Worm (Caenorhabditis elegans) whole organism, young adult: Measurements from ENCODE around the gene hel-1.
A peak's percentile ranks its signal among the peaks of the same experiment; 100 is the strongest.

Experiments
- B0019.2 ChIP-seq: fragments of 200-800 bp; sonication (Bioruptor generic); conservative IDR thresholded peaks from 2 replicates; pipeline ENCODE4 v1.3.6; 2022; ENCODE audit warnings: missing genetic modification reagents, missing genetic modification characterization, missing compliant biosample characterization
- B0336.3 ChIP-seq: fragments of 200-800 bp; sonication (Bioruptor generic); IDR thresholded peaks from 2 replicates; pipeline ENCODE4 v1.3.6; 2022; ENCODE audit warnings: missing genetic modification characterization, missing compliant biosample characterization
- C06A6.2 ChIP-seq: fragments of 200-800 bp; sonication (Bioruptor generic); conservative IDR thresholded peaks from 2 replicates; pipeline ENCODE4 v1.3.6; 2022; ENCODE audit warnings: missing genetic modification characterization, missing compliant biosample characterization
- D2030.7 ChIP-seq: fragments of 200-800 bp; sonication (Bioruptor generic); IDR thresholded peaks from 2 replicates; pipeline ENCODE4 v1.3.6; 2022; ENCODE audit warnings: missing genetic modification reagents, missing genetic modification characterization, missing compliant biosample characterization
- F22D6.2 ChIP-seq: sonication (generic microtip); optimal IDR thresholded peaks from 2 replicates; lab custom pipeline; 2016; ENCODE audit warnings: mild to moderate bottlenecking, missing genetic modification characterization, missing compliant biosample characterization
- F23B12.7 ChIP-seq: sonication (generic microtip); optimal IDR thresholded peaks from 2 replicates; lab custom pipeline; 2017; ENCODE audit warnings: missing genetic modification characterization, mild to moderate bottlenecking, missing compliant biosample characterization, antibody characterized with exemption, moderate library complexity; ENCODE audit not compliant: insufficient read depth
- F52B5.7 ChIP-seq: sonication (generic microtip); optimal IDR thresholded peaks from 2 replicates; lab custom pipeline; 2016; ENCODE audit warnings: mild to moderate bottlenecking, missing genetic modification characterization, missing compliant biosample characterization
- F57A8.1 ChIP-seq: fragments of 200-800 bp; sonication (Bioruptor generic); optimal IDR thresholded peaks from 2 replicates; lab custom pipeline; 2018; ENCODE audit warnings: mild to moderate bottlenecking, missing genetic modification characterization, moderate library complexity, missing compliant biosample characterization
- F57C9.4 ChIP-seq: sonication (generic microtip); optimal IDR thresholded peaks from 2 replicates; lab custom pipeline; 2017; ENCODE audit warnings: mild to moderate bottlenecking, missing genetic modification characterization, missing compliant biosample characterization
- Y79H2A.3 ChIP-seq: fragments of 200-800 bp; sonication (Bioruptor generic); conservative IDR thresholded peaks from 2 replicates; pipeline ENCODE4 v1.3.6; 2022; ENCODE audit warnings: missing genetic modification reagents, missing genetic modification characterization, missing compliant biosample characterization
- Y95B8A.8 ChIP-seq: fragments of 200-800 bp; sonication (Bioruptor generic); IDR thresholded peaks from 2 replicates; pipeline ENCODE4 v1.3.6; 2022; ENCODE audit warnings: missing genetic modification reagents, missing genetic modification characterization, missing compliant biosample characterization
- akir-1 ChIP-seq: fragments of 200-800 bp; sonication (Bioruptor generic); optimal IDR thresholded peaks from 2 replicates; lab custom pipeline; 2018; ENCODE audit warnings: mild to moderate bottlenecking, missing genetic modification characterization, moderate library complexity, missing compliant biosample characterization
- ama-1 ChIP-seq, 3 experiments: fragments of 150-350 bp in 1 of 3; sonication (generic microtip) in 2 of 3; optimal IDR thresholded peaks; 2 replicates each; lab custom pipeline; 2014 to 2018; ENCODE audit warnings: missing biosample characterization in 2 of 3, missing genetic modification characterization in 2 of 3, missing genetic modification reagents in 2 of 3
- aptf-3 ChIP-seq: fragments of 200-800 bp; sonication (Bioruptor generic); IDR thresholded peaks from 2 replicates; pipeline ENCODE4 v1.3.6; 2022; ENCODE audit warnings: missing genetic modification characterization, missing compliant biosample characterization
- attf-3 ChIP-seq: fragments of 200-800 bp; sonication (Bioruptor generic); conservative IDR thresholded peaks from 2 replicates; pipeline ENCODE4 v1.3.6; 2022; ENCODE audit warnings: missing genetic modification reagents, missing genetic modification characterization, missing compliant biosample characterization
- bed-1 ChIP-seq: fragments of 200-800 bp; sonication (Bioruptor generic); IDR thresholded peaks from 2 replicates; pipeline ENCODE4 v1.3.6; 2022; ENCODE audit warnings: missing genetic modification reagents, missing genetic modification characterization, missing compliant biosample characterization
- bed-2 ChIP-seq: fragments of 200-800 bp; sonication (Bioruptor generic); IDR thresholded peaks from 2 replicates; pipeline ENCODE4 v1.3.6; 2022; ENCODE audit warnings: missing genetic modification reagents, missing genetic modification characterization, missing compliant biosample characterization
- cebp-2 ChIP-seq: fragments of 200-800 bp; sonication (Bioruptor generic); IDR thresholded peaks from 2 replicates; pipeline ENCODE4 v1.3.6; 2022; ENCODE audit warnings: missing genetic modification characterization, missing compliant biosample characterization
- ceh-27 ChIP-seq: fragments of 200-800 bp; sonication (Bioruptor generic); optimal IDR thresholded peaks from 2 replicates; lab custom pipeline; 2018; ENCODE audit warnings: mild to moderate bottlenecking, missing genetic modification characterization, moderate library complexity, missing compliant biosample characterization
- ceh-91 ChIP-seq: fragments of 200-800 bp; sonication (Bioruptor generic); IDR thresholded peaks from 2 replicates; pipeline ENCODE4 v1.3.6; 2022; ENCODE audit warnings: missing genetic modification reagents, missing genetic modification characterization, missing compliant biosample characterization
- die-1 ChIP-seq: sonication (generic microtip); optimal IDR thresholded peaks from 2 replicates; lab custom pipeline; 2016; ENCODE audit warnings: missing genotype, mild to moderate bottlenecking, missing genetic modification characterization, missing compliant biosample characterization
- dpff-1 ChIP-seq: sonication (generic microtip); optimal IDR thresholded peaks from 2 replicates; lab custom pipeline; 2017; ENCODE audit warnings: mild to moderate bottlenecking, missing genetic modification characterization, missing compliant biosample characterization
- egl-18 ChIP-seq: fragments of 200-800 bp; sonication (Bioruptor generic); IDR thresholded peaks from 2 replicates; pipeline ENCODE4 v1.3.6; 2022; ENCODE audit warnings: missing genetic modification reagents, missing genetic modification characterization, missing compliant biosample characterization
- egrh-3 ChIP-seq: fragments of 200-800 bp; sonication (Bioruptor generic); IDR thresholded peaks from 2 replicates; pipeline ENCODE4 v1.3.6; 2022; ENCODE audit warnings: missing genetic modification reagents, missing genetic modification characterization, missing compliant biosample characterization
- ekl-4 ChIP-seq: fragments of 200-800 bp; sonication (Bioruptor generic); IDR thresholded peaks from 2 replicates; pipeline ENCODE4 v1.3.6; 2022; ENCODE audit warnings: missing genetic modification reagents, missing genetic modification characterization, missing compliant biosample characterization
- gei-17 ChIP-seq: fragments of 200-800 bp; sonication (Bioruptor generic); optimal IDR thresholded peaks from 2 replicates; lab custom pipeline; 2018; ENCODE audit warnings: mild to moderate bottlenecking, missing genetic modification characterization, missing compliant biosample characterization
- him-1 ChIP-seq: sonication (generic microtip); optimal IDR thresholded peaks from 2 replicates; lab custom pipeline; 2016; ENCODE audit warnings: missing genotype, missing genetic modification reagents, missing genetic modification characterization, missing compliant biosample characterization
- hlh-26 ChIP-seq: fragments of 200-800 bp; sonication (Bioruptor generic); conservative IDR thresholded peaks from 2 replicates; pipeline ENCODE4 v1.3.6; 2022; ENCODE audit warnings: missing genetic modification reagents, missing genetic modification characterization, missing compliant biosample characterization
- hmg-20 ChIP-seq: fragments of 200-800 bp; sonication (Bioruptor generic); IDR thresholded peaks from 2 replicates; pipeline ENCODE4 v1.3.6; 2022; ENCODE audit warnings: missing genetic modification reagents, missing genetic modification characterization, missing compliant biosample characterization
- hsf-1 ChIP-seq: fragments of 200-800 bp; sonication (Bioruptor generic); IDR thresholded peaks from 2 replicates; pipeline ENCODE4 v1.3.6; 2022; ENCODE audit warnings: missing genetic modification reagents, missing genetic modification characterization, missing compliant biosample characterization
- lin-54 ChIP-seq: fragments of 200-800 bp; sonication (Bioruptor generic); optimal IDR thresholded peaks from 2 replicates; lab custom pipeline; 2018; ENCODE audit warnings: mild to moderate bottlenecking, missing genetic modification characterization, missing compliant biosample characterization
- madf-3 ChIP-seq: fragments of 200-800 bp; sonication (Bioruptor generic); IDR thresholded peaks from 2 replicates; pipeline ENCODE4 v1.3.6; 2022; ENCODE audit warnings: missing genetic modification reagents, missing genetic modification characterization, missing compliant biosample characterization
- madf-6 ChIP-seq: fragments of 200-800 bp; sonication (Bioruptor generic); IDR thresholded peaks from 2 replicates; pipeline ENCODE4 v1.3.6; 2022; ENCODE audit warnings: missing genetic modification reagents, missing genetic modification characterization, missing compliant biosample characterization
- madf-8 ChIP-seq: fragments of 200-800 bp; sonication (Bioruptor generic); conservative IDR thresholded peaks from 2 replicates; pipeline ENCODE4 v1.3.6; 2022; ENCODE audit warnings: missing genetic modification reagents, missing genetic modification characterization, missing compliant biosample characterization
- mel-28 ChIP-seq: sonication (generic microtip); optimal IDR thresholded peaks from 2 replicates; lab custom pipeline; 2016; ENCODE audit warnings: borderline replicate concordance, mild to moderate bottlenecking, missing genetic modification characterization, missing compliant biosample characterization
- nfyb-1 ChIP-seq: fragments of 200-800 bp; sonication (Bioruptor generic); IDR thresholded peaks from 2 replicates; pipeline ENCODE4 v1.3.6; 2022; ENCODE audit warnings: missing genetic modification reagents, missing genetic modification characterization, missing compliant biosample characterization
- nhr-120 ChIP-seq: fragments of 200-800 bp; sonication (Bioruptor generic); IDR thresholded peaks from 2 replicates; pipeline ENCODE4 v1.3.6; 2022; ENCODE audit warnings: missing genetic modification characterization, missing compliant biosample characterization
- nhr-80 ChIP-seq: sonication (generic microtip); optimal IDR thresholded peaks from 2 replicates; lab custom pipeline; 2016; ENCODE audit warnings: missing genetic modification characterization, missing compliant biosample characterization
- nhr-90 ChIP-seq: sonication (generic microtip); optimal IDR thresholded peaks from 2 replicates; lab custom pipeline; 2016; ENCODE audit warnings: missing genotype, mild to moderate bottlenecking, missing genetic modification characterization, missing compliant biosample characterization
- pha-4 ChIP-seq: fragments of 150-350 bp; sonication (generic microtip); optimal IDR thresholded peaks from 2 replicates; lab custom pipeline; 2014; ENCODE audit warnings: missing biosample characterization, missing genetic modification reagents, missing genetic modification characterization
- snpc-1.1 ChIP-seq: sonication (generic microtip); optimal IDR thresholded peaks from 2 replicates; lab custom pipeline; 2017; ENCODE audit warnings: missing genetic modification characterization, mild to moderate bottlenecking, missing compliant biosample characterization, antibody characterized with exemption, moderate library complexity, missing genotype, missing genetic modification reagents; ENCODE audit not compliant: insufficient read depth
- snpc-4 ChIP-seq, 5 experiments: fragments of 150-350 bp in 1 of 5; sonication (generic microtip) in 4 of 5; optimal IDR thresholded peaks; 2 replicates each; lab custom pipeline; 2014 to 2018; ENCODE audit warnings: missing genetic modification characterization in 5 of 5, missing biosample characterization in 3 of 5, antibody characterized with exemption in 2 of 5, mild to moderate bottlenecking in 2 of 5, missing compliant biosample characterization in 2 of 5, missing genotype in 2 of 5, moderate library complexity in 2 of 5, missing genetic modification reagents in 1 of 5
- tbx-9 ChIP-seq: sonication (generic microtip); optimal IDR thresholded peaks from 2 replicates; lab custom pipeline; 2016; ENCODE audit warnings: borderline replicate concordance, missing genetic modification characterization, inconsistent platforms, missing compliant biosample characterization
- unc-130 ChIP-seq: sonication (generic microtip); optimal IDR thresholded peaks from 2 replicates; lab custom pipeline; 2016; ENCODE audit warnings: missing genetic modification reagents, missing genetic modification characterization, missing compliant biosample characterization
- ztf-18 ChIP-seq: sonication (generic microtip); optimal IDR thresholded peaks from 2 replicates; lab custom pipeline; 2016; ENCODE audit warnings: missing genotype, mild to moderate bottlenecking, missing genetic modification characterization, missing compliant biosample characterization

Gene hel-1

DNA sequence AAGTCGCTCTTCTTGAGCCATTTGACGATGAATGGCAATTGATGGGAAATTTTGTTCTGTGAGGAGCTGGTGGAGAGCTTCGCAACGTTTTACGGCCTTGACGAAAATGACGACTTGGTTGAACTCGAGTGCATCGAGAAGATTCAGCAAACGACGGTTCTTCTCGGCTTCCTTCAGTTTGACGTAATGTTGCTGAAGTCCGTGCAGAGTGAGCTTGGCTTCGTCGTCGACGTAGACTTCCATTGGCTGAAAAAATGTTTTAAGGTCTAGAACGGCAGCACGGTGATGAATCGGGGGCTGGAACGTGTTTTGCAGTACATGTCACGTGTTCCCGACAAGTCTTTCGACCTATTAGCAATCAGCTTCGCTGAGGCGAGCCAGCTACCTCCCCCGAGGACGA, 1.2 kb downstream of the hel-1 start:
- TF ChIP-seq F57A8.1 (no peak), hmg-20 (no peak), F52B5.7 (tag; lab: Kevin White, UChicago) (no peak), lin-54 (GFP tag; lab: Kevin White, UChicago) (no peak), unc-130 (GFP tag; lab: Kevin White, UChicago) (no peak), ama-1 (optimal IDR thresholded peaks at IDR 0.05; lab: Kevin White, UChicago) (no peak), ama-1 (GFP tag; optimal IDR thresholded peaks at IDR 0.05; lab: Kevin White, UChicago) (peak in 1 of 2 experiments; percentile 28)
- TF ChIP-seq, all 124 proteins: peak for 1

DNA sequence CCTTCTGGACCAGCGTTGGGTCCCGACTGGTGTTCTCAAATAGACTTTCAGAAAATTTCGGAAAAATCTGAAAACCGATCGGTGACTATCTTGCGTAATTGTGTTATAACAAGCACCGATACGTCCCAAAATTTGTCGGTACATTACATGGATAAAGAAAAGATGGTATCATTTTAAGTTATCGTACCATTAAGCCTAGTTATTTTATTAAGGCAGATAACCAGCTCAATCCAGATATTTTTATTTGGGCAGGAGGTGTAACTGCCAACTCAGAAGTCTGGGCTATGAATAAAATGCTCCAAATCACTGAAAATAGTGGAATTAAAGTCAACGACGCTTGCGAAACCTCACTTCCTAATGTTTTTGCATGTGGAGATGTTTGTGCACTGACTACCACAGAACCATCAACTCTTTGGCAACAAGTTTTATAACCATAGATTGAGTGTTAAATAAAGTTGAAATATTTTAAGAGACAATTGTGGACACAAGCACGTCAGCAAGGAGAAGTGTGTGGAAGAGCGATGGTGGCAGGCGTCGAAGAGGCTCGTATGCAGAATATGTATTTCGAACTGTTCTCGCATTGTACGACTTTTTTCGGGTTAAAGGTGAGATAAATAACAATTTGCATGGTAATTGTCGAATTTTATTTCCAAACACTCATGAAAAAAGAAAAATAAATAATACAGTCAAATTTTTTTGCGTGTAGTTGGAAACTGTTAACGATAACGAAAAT, 2.3 kb downstream of the hel-1 start:
- TF ChIP-seq tbx-9 (tag; lab: Kevin White, UChicago) (no peak), D2030.7 (GFP tag; lab: Robert Waterston, UW) (peak; percentile 37; the same call in 1 of the 2 replicates), F23B12.7 (tag; lab: Kevin White, UChicago) (no peak), F22D6.2 (tag; lab: Kevin White, UChicago) (no peak), mel-28 (tag; lab: Kevin White, UChicago) (no peak), nfyb-1 (GFP tag; lab: Robert Waterston, UW) (0 out of 2 replicates have a peak, but pooled peaks have one; percentile 56), attf-3 (no peak), ceh-91 (GFP tag; lab: Robert Waterston, UW) (no peak), lin-54 (GFP tag; lab: Kevin White, UChicago) (no peak), him-1 (tag; lab: Kevin White, UChicago) (no peak), hsf-1 (GFP tag; lab: Robert Waterston, UW) (peak; percentile 44; the same call in 1 of the 2 replicates), nhr-80 (tag; lab: Kevin White, UChicago) (no peak), B0336.3 (GFP tag; lab: Robert Waterston, UW) (peak; percentile 43; the same call in 1 of the 2 replicates), hlh-26 (no peak), akir-1 (GFP tag; lab: Kevin White, UChicago) (no peak), F57C9.4 (tag; lab: Kevin White, UChicago) (no peak), Y95B8A.8 (no peak), cebp-2 (GFP tag; lab: Robert Waterston, UW) (no peak), madf-3 (peak; percentile 85), snpc-4 (GFP tag; optimal IDR thresholded peaks at IDR 0.05; lab: Kevin White, UChicago) (peak; percentile 5), snpc-4 (tag; optimal IDR thresholded peaks at IDR 0.05; lab: Kevin White, UChicago) (peak in 1 of 4 experiments; percentile 17), bed-2 (no peak), madf-6 (GFP tag; lab: Robert Waterston, UW) (peak; percentile 49; the same call in 1 of the 2 replicates), ceh-27 (GFP tag; lab: Kevin White, UChicago) (no peak), C06A6.2 (GFP tag; lab: Robert Waterston, UW) (no peak), die-1 (tag; lab: Kevin White, UChicago) (no peak), nhr-90 (tag; lab: Kevin White, UChicago) (no peak), B0019.2 (GFP tag; lab: Robert Waterston, UW) (no peak), Y79H2A.3 (GFP tag; lab: Robert Waterston, UW) (peak; percentile 52; the same call in 1 of the 2 replicates), bed-1 (GFP tag; lab: Robert Waterston, UW) (no peak), aptf-3 (GFP tag; lab: Robert Waterston, UW) (no peak), madf-8 (GFP tag; lab: Robert Waterston, UW) (no peak), nhr-120 (GFP tag; lab: Robert Waterston, UW) (no peak), egrh-3 (no peak), ekl-4 (no peak), snpc-1.1 (tag; lab: Kevin White, UChicago) (no peak), hmg-20 (no peak), ztf-18 (no peak), pha-4 (tag; lab: Kevin White, UChicago) (no peak), egl-18 (GFP tag; lab: Robert Waterston, UW) (no peak), dpff-1 (no peak), gei-17 (no peak)
